Worm (Caenorhabditis elegans): ENCODE results near the gene F20A1.2.

DNA sequence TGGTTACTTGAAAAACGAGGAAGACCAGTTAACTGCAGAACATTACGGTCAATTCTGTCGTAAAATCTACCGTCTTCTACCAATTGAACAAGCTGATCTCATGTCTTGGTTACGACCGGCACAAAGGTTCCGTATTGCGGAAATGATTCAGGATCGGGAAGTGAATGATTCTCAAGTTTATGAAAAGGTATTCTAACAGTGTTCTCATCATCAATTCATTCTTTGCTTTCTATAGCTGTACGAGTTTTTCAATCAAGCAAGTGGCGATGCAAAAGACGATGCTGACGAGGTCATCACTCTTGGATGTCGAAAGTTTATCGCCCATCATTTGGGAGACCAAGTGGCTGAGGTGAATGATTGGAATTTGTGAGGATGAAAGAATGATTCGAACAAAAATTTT lies 41.2 kb downstream of the F20A1.2 start:
- TF ChIP-seq lsy-2 (tag; optimal IDR thresholded peaks at IDR 0.05) (no peak), blmp-1 (tag; optimal IDR thresholded peaks at IDR 0.05; ENCODE audit: insufficient read depth) (no peak)

Measured in whole organism, L2 larva.